Worm (Caenorhabditis elegans) whole organism, young adult: Measurements from ENCODE around the gene C49C3.20.

Experiments
- B0019.2 ChIP-seq: fragments of 200-800 bp; sonication (Bioruptor generic); conservative IDR thresholded peaks from 2 replicates; pipeline ENCODE4 v1.3.6; 2022; ENCODE audit warnings: missing genetic modification reagents, missing genetic modification characterization, missing compliant biosample characterization
- F23B12.7 ChIP-seq: sonication (generic microtip); optimal IDR thresholded peaks from 2 replicates; lab custom pipeline; 2017; ENCODE audit warnings: missing genetic modification characterization, mild to moderate bottlenecking, missing compliant biosample characterization, antibody characterized with exemption, moderate library complexity; ENCODE audit not compliant: insufficient read depth
- F33H1.4 ChIP-seq: fragments of 200-800 bp; sonication (Bioruptor generic); IDR thresholded peaks from 2 replicates; pipeline ENCODE4 v1.3.6; 2022; ENCODE audit warnings: missing genetic modification reagents, missing genetic modification characterization, missing compliant biosample characterization
- F39B2.1 ChIP-seq: fragments of 200-800 bp; sonication (Bioruptor generic); IDR thresholded peaks from 2 replicates; pipeline ENCODE4 v1.3.6; 2022; ENCODE audit warnings: missing genetic modification reagents, missing genetic modification characterization, missing compliant biosample characterization
- F49E8.2 ChIP-seq: sonication (generic microtip); optimal IDR thresholded peaks from 3 replicates; lab custom pipeline; 2017; ENCODE audit warnings: missing genetic modification characterization, mild to moderate bottlenecking, missing compliant biosample characterization, antibody characterized with exemption, moderate library complexity; ENCODE audit not compliant: insufficient read depth
- T26A5.8 ChIP-seq: sonication (generic microtip); optimal IDR thresholded peaks from 2 replicates; lab custom pipeline; 2016; ENCODE audit warnings: missing genetic modification characterization, missing compliant biosample characterization
- Y56A3A.18 ChIP-seq: fragments of 200-800 bp; sonication (Bioruptor generic); IDR thresholded peaks from 2 replicates; pipeline ENCODE4 v1.3.6; 2022; ENCODE audit warnings: missing genetic modification reagents, missing genetic modification characterization, missing compliant biosample characterization
- aptf-3 ChIP-seq: fragments of 200-800 bp; sonication (Bioruptor generic); IDR thresholded peaks from 2 replicates; pipeline ENCODE4 v1.3.6; 2022; ENCODE audit warnings: missing genetic modification characterization, missing compliant biosample characterization
- atf-7 ChIP-seq: sonication (generic microtip); optimal IDR thresholded peaks from 2 replicates; lab custom pipeline; 2017; ENCODE audit warnings: mild to moderate bottlenecking, missing genetic modification characterization, missing compliant biosample characterization
- attf-3 ChIP-seq: fragments of 200-800 bp; sonication (Bioruptor generic); conservative IDR thresholded peaks from 2 replicates; pipeline ENCODE4 v1.3.6; 2022; ENCODE audit warnings: missing genetic modification reagents, missing genetic modification characterization, missing compliant biosample characterization
- attf-5 ChIP-seq: fragments of 200-800 bp; sonication (Bioruptor generic); optimal IDR thresholded peaks from 2 replicates; lab custom pipeline; 2018; ENCODE audit warnings: mild to moderate bottlenecking, missing genetic modification characterization, missing compliant biosample characterization
- cebp-1 ChIP-seq, 2 experiments: fragments of 200-800 bp in 1 of 2; sonication (Bioruptor generic) in 1 of 2; sonication (generic microtip) in 1 of 2; IDR thresholded peaks in 1 of 2; optimal IDR thresholded peaks in 1 of 2; 2 replicates each; pipeline versions ENCODE4 v1.3.6 to Lab custom; 2017 to 2022; ENCODE audit warnings: missing compliant biosample characterization in 2 of 2, missing genetic modification characterization in 2 of 2, mild to moderate bottlenecking in 1 of 2, missing genetic modification reagents in 1 of 2, moderate library complexity in 1 of 2
- cebp-2 ChIP-seq: fragments of 200-800 bp; sonication (Bioruptor generic); IDR thresholded peaks from 2 replicates; pipeline ENCODE4 v1.3.6; 2022; ENCODE audit warnings: missing genetic modification characterization, missing compliant biosample characterization
- ceh-100 ChIP-seq: fragments of 200-800 bp; sonication (Bioruptor generic); IDR thresholded peaks from 2 replicates; pipeline ENCODE4 v1.3.6; 2022; ENCODE audit warnings: missing genetic modification reagents, missing genetic modification characterization, missing compliant biosample characterization
- dox-1 ChIP-seq: fragments of 200-800 bp; sonication (Bioruptor generic); IDR thresholded peaks from 2 replicates; pipeline ENCODE4 v1.3.6; 2022; ENCODE audit warnings: missing genetic modification reagents, missing genetic modification characterization, missing compliant biosample characterization
- dpff-1 ChIP-seq: sonication (generic microtip); optimal IDR thresholded peaks from 2 replicates; lab custom pipeline; 2017; ENCODE audit warnings: mild to moderate bottlenecking, missing genetic modification characterization, missing compliant biosample characterization
- efl-1 ChIP-seq: fragments of 150-350 bp; optimal IDR thresholded peaks from 2 replicates; lab custom pipeline; 2014; ENCODE audit warnings: missing biosample characterization, missing genetic modification reagents, missing genetic modification characterization
- egl-44 ChIP-seq: fragments of 200-800 bp; sonication (Bioruptor generic); IDR thresholded peaks from 2 replicates; pipeline ENCODE4 v1.3.6; 2022; ENCODE audit warnings: missing genetic modification reagents, missing genetic modification characterization, missing compliant biosample characterization
- egrh-3 ChIP-seq: fragments of 200-800 bp; sonication (Bioruptor generic); IDR thresholded peaks from 2 replicates; pipeline ENCODE4 v1.3.6; 2022; ENCODE audit warnings: missing genetic modification reagents, missing genetic modification characterization, missing compliant biosample characterization
- ekl-4 ChIP-seq: fragments of 200-800 bp; sonication (Bioruptor generic); IDR thresholded peaks from 2 replicates; pipeline ENCODE4 v1.3.6; 2022; ENCODE audit warnings: missing genetic modification reagents, missing genetic modification characterization, missing compliant biosample characterization
- hmg-20 ChIP-seq: fragments of 200-800 bp; sonication (Bioruptor generic); IDR thresholded peaks from 2 replicates; pipeline ENCODE4 v1.3.6; 2022; ENCODE audit warnings: missing genetic modification reagents, missing genetic modification characterization, missing compliant biosample characterization
- lag-1 ChIP-seq: fragments of 200-800 bp; sonication (Bioruptor generic); IDR thresholded peaks from 2 replicates; pipeline ENCODE4 v1.3.6; 2022; ENCODE audit warnings: missing genetic modification reagents, missing genetic modification characterization, missing compliant biosample characterization
- lin-35 ChIP-seq, 3 experiments: fragments of 150-350 bp in 2 of 3; sonication (generic microtip) in 1 of 3; optimal IDR thresholded peaks; 2 replicates each; lab custom pipeline; 2014 to 2018; ENCODE audit warnings: missing biosample characterization in 3 of 3, missing genetic modification characterization in 3 of 3, missing genetic modification reagents in 3 of 3
- lin-54 ChIP-seq: fragments of 200-800 bp; sonication (Bioruptor generic); optimal IDR thresholded peaks from 2 replicates; lab custom pipeline; 2018; ENCODE audit warnings: mild to moderate bottlenecking, missing genetic modification characterization, missing compliant biosample characterization
- madf-3 ChIP-seq: fragments of 200-800 bp; sonication (Bioruptor generic); IDR thresholded peaks from 2 replicates; pipeline ENCODE4 v1.3.6; 2022; ENCODE audit warnings: missing genetic modification reagents, missing genetic modification characterization, missing compliant biosample characterization
- madf-6 ChIP-seq: fragments of 200-800 bp; sonication (Bioruptor generic); IDR thresholded peaks from 2 replicates; pipeline ENCODE4 v1.3.6; 2022; ENCODE audit warnings: missing genetic modification reagents, missing genetic modification characterization, missing compliant biosample characterization
- mel-28 ChIP-seq: sonication (generic microtip); optimal IDR thresholded peaks from 2 replicates; lab custom pipeline; 2016; ENCODE audit warnings: borderline replicate concordance, mild to moderate bottlenecking, missing genetic modification characterization, missing compliant biosample characterization
- mes-4 ChIP-seq: sonication (generic microtip); optimal IDR thresholded peaks from 2 replicates; lab custom pipeline; 2016; ENCODE audit warnings: missing genotype, missing genetic modification characterization, missing compliant biosample characterization
- mxl-1 ChIP-seq: sonication (generic microtip); optimal IDR thresholded peaks from 2 replicates; lab custom pipeline; 2016; ENCODE audit warnings: missing genetic modification characterization, missing compliant biosample characterization
- nfya-1 ChIP-seq: sonication (generic microtip); optimal IDR thresholded peaks from 2 replicates; lab custom pipeline; 2017; ENCODE audit warnings: antibody characterized with exemption, missing compliant biosample characterization, missing genetic modification characterization, borderline replicate concordance; ENCODE audit not compliant: insufficient read depth
- nhr-120 ChIP-seq: fragments of 200-800 bp; sonication (Bioruptor generic); IDR thresholded peaks from 2 replicates; pipeline ENCODE4 v1.3.6; 2022; ENCODE audit warnings: missing genetic modification characterization, missing compliant biosample characterization
- nhr-27 ChIP-seq: fragments of 200-800 bp; sonication (Bioruptor generic); optimal IDR thresholded peaks from 2 replicates; lab custom pipeline; 2018; ENCODE audit warnings: mild to moderate bottlenecking, missing genetic modification characterization, moderate library complexity, missing compliant biosample characterization
- nhr-80 ChIP-seq: sonication (generic microtip); optimal IDR thresholded peaks from 2 replicates; lab custom pipeline; 2016; ENCODE audit warnings: missing genetic modification characterization, missing compliant biosample characterization
- pbrm-1 ChIP-seq: fragments of 200-800 bp; sonication (Bioruptor generic); IDR thresholded peaks from 2 replicates; pipeline ENCODE4 v1.3.6; 2022; ENCODE audit warnings: missing genetic modification reagents, missing genetic modification characterization, missing compliant biosample characterization
- rcor-1 ChIP-seq: fragments of 200-800 bp; sonication (Bioruptor generic); IDR thresholded peaks from 2 replicates; pipeline ENCODE4 v1.3.6; 2022; ENCODE audit warnings: missing genetic modification reagents, missing genetic modification characterization, missing compliant biosample characterization
- snpc-4 ChIP-seq, 5 experiments: fragments of 150-350 bp in 1 of 5; sonication (generic microtip) in 4 of 5; optimal IDR thresholded peaks; 2 replicates each; lab custom pipeline; 2014 to 2018; ENCODE audit warnings: missing genetic modification characterization in 5 of 5, missing biosample characterization in 3 of 5, antibody characterized with exemption in 2 of 5, mild to moderate bottlenecking in 2 of 5, missing compliant biosample characterization in 2 of 5, missing genotype in 2 of 5, moderate library complexity in 2 of 5, missing genetic modification reagents in 1 of 5
- unc-62 ChIP-seq: fragments of 150-350 bp; optimal IDR thresholded peaks from 2 replicates; lab custom pipeline; 2014; ENCODE audit warnings: missing biosample characterization, missing genetic modification reagents, missing genetic modification characterization
- zim-3 ChIP-seq: sonication (generic microtip); optimal IDR thresholded peaks from 2 replicates; lab custom pipeline; 2017; ENCODE audit warnings: mild to moderate bottlenecking, missing genetic modification characterization, moderate library complexity, missing compliant biosample characterization
- ztf-6 ChIP-seq: fragments of 200-800 bp; sonication (Bioruptor generic); IDR thresholded peaks from 2 replicates; pipeline ENCODE4 v1.3.6; 2022; ENCODE audit warnings: missing genetic modification reagents, missing genetic modification characterization, missing compliant biosample characterization

C49C3.20 gene

ce11 chrIV:17276705-17277458, 39.4 kb downstream of the C49C3.20 start, which contains the start of gene clec-196:
TSS of gene clec-196 (plus strand) at chrIV:17276956.
- TF ChIP-seq aptf-3 (GFP tag; lab: Robert Waterston, UW) (no peak), lag-1 (GFP tag; lab: Robert Waterston, UW) (no peak), F23B12.7 (tag; lab: Kevin White, UChicago) (no peak), madf-3 (0 out of 2 replicates have a peak, but pooled peaks have one; percentile 22), ztf-6 (GFP tag; lab: Robert Waterston, UW) (no peak), ceh-100 (GFP tag; lab: Robert Waterston, UW) (no peak), madf-6 (GFP tag; lab: Robert Waterston, UW) (0 out of 2 replicates have a peak, but pooled peaks have one; percentile 11), ekl-4 (0 out of 2 replicates have a peak, but pooled peaks have one; percentile 7), dpff-1 (tag; lab: Kevin White, UChicago) (no peak), nhr-80 (tag; lab: Kevin White, UChicago) (no peak), nhr-27 (no peak), Y56A3A.18 (GFP tag; lab: Robert Waterston, UW) (no peak), mes-4 (tag; lab: Kevin White, UChicago) (no peak), lin-54 (GFP tag; lab: Kevin White, UChicago) (peak; percentile 39), attf-3 (GFP tag; lab: Robert Waterston, UW) (no peak), cebp-2 (GFP tag; lab: Robert Waterston, UW) (no peak), atf-7 (tag; lab: Kevin White, UChicago) (no peak), snpc-4 (GFP tag; optimal IDR thresholded peaks at IDR 0.05; lab: Kevin White, UChicago) (no peak), snpc-4 (tag; optimal IDR thresholded peaks at IDR 0.05; lab: Kevin White, UChicago) (peak in 1 of 4 experiments; percentile 11), rcor-1 (no peak), nfya-1 (no peak), F39B2.1 (GFP tag; lab: Robert Waterston, UW) (no peak), B0019.2 (no peak), mel-28 (tag; lab: Kevin White, UChicago) (no peak), efl-1 (GFP tag; lab: Kevin White, UChicago) (no peak), hmg-20 (no peak), cebp-1 (GFP tag; IDR thresholded peaks at IDR 0.05; lab: Robert Waterston, UW) (no peak), cebp-1 (tag; optimal IDR thresholded peaks at IDR 0.05; lab: Kevin White, UChicago) (peak; percentile 14)

- TF ChIP-seq unc-62 (no peak), nhr-27 (no peak), nhr-120 (GFP tag; lab: Robert Waterston, UW) (no peak), efl-1 (GFP tag; lab: Kevin White, UChicago) (no peak), F49E8.2 (no peak), F23B12.7 (tag; lab: Kevin White, UChicago) (no peak), T26A5.8 (no peak), egrh-3 (GFP tag; lab: Robert Waterston, UW) (no peak), dox-1 (no peak), zim-3 (tag; lab: Kevin White, UChicago) (no peak), lin-35 (GFP tag; optimal IDR thresholded peaks at IDR 0.05; lab: Kevin White, UChicago) (no peak), attf-5 (GFP tag; lab: Kevin White, UChicago) (no peak), egl-44 (GFP tag; lab: Robert Waterston, UW) (no peak), mxl-1 (tag; lab: Kevin White, UChicago) (no peak), F33H1.4 (GFP tag; lab: Robert Waterston, UW) (no peak), pbrm-1 (no peak)
Measured at ce11 chrIV:17275281-17275680, 41.0 kb downstream of the C49C3.20 start, which contains the start of gene lhfp-4. TSS of gene lhfp-4 (plus strand) at chrIV:17275581.
